Worm (Caenorhabditis elegans) whole organism, mixed stage, embryonic: Measurements from ENCODE around the gene srw-87.

Source experiments
- blmp-1 ChIP-seq: fragments of 150-350 bp; optimal IDR thresholded peaks from 2 replicates; lab custom pipeline; 2014; ENCODE audit warnings: missing biosample characterization, missing genetic modification characterization
- ceh-39 ChIP-seq: fragments of 150-350 bp; optimal IDR thresholded peaks from 2 replicates; lab custom pipeline; 2014; ENCODE audit warnings: missing biosample characterization, missing genetic modification characterization
- cnd-1 ChIP-seq: fragments of 200-800 bp; sonication (Bioruptor generic); optimal IDR thresholded peaks from 2 replicates; lab custom pipeline; 2018; ENCODE audit warnings: mild to moderate bottlenecking, missing genetic modification characterization, missing compliant biosample characterization
- elt-1 ChIP-seq: sonication (generic microtip); optimal IDR thresholded peaks from 2 replicates; lab custom pipeline; 2017; ENCODE audit warnings: missing genetic modification characterization, mild to moderate bottlenecking, missing compliant biosample characterization, antibody characterized with exemption, moderate library complexity, borderline replicate concordance; ENCODE audit not compliant: insufficient read depth
- lsy-2 ChIP-seq: fragments of 150-350 bp; optimal IDR thresholded peaks from 2 replicates; lab custom pipeline; 2014; ENCODE audit warnings: missing biosample characterization, missing genetic modification characterization
- mab-5 ChIP-seq: fragments of 150-350 bp; optimal IDR thresholded peaks from 2 replicates; lab custom pipeline; 2014; ENCODE audit warnings: missing biosample characterization, missing genetic modification characterization
- nhr-12 ChIP-seq: fragments of 150-350 bp; optimal IDR thresholded peaks from 2 replicates; lab custom pipeline; 2014; ENCODE audit warnings: missing biosample characterization, missing genetic modification characterization
- nhr-237 ChIP-seq: fragments of 150-350 bp; optimal IDR thresholded peaks from 2 replicates; lab custom pipeline; 2014; ENCODE audit warnings: missing biosample characterization, missing genetic modification characterization
- sem-2 ChIP-seq: fragments of 200-800 bp; sonication (Bioruptor generic); optimal IDR thresholded peaks from 2 replicates; lab custom pipeline; 2018; ENCODE audit warnings: mild to moderate bottlenecking, missing genetic modification characterization, missing compliant biosample characterization
- sptf-1 ChIP-seq: sonication (generic microtip); optimal IDR thresholded peaks from 2 replicates; lab custom pipeline; 2017; ENCODE audit warnings: mild to moderate bottlenecking, missing genetic modification characterization, moderate library complexity, missing compliant biosample characterization

DNA sequence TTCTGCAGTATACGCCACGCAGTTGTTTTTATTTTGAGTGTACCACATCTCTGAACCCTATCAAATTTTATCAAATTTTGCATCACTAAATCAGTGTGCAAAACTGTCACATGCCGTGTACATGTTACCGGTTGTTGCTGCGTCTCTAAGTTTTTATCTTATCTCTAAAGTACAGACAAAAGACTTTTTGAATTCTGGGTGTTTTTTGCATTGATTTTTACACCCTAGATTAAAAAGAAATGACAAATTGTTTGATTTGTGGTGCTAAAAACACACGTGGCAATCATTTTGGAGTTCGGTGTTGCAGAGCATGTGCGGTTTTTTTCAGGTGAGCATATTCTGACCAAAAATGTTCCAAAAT, 5.8 kb downstream of the srw-87 start, which contains the start of gene nhr-193:
- TF ChIP-seq ceh-39 (tag; lab: Kevin White, UChicago) (no peak), sptf-1 (no peak), nhr-12 (tag; lab: Kevin White, UChicago) (no peak), elt-1 (no peak), sem-2 (GFP tag; lab: Kevin White, UChicago) (no peak), cnd-1 (tag; lab: Kevin White, UChicago) (no peak), lsy-2 (tag; lab: Kevin White, UChicago) (no peak), blmp-1 (tag; lab: Kevin White, UChicago) (no peak), nhr-237 (no peak), mab-5 (no peak)
